Worm (Caenorhabditis elegans) whole organism, L4 larva: ENCODE results near the gene K11H3.8.
A peak's percentile ranks its signal among the peaks of the same experiment; 100 is the strongest.

Experiments used
- F10B5.3 ChIP-seq: sonication (generic microtip); optimal IDR thresholded peaks from 2 replicates; lab custom pipeline; 2016; ENCODE audit warnings: mild to moderate bottlenecking, missing genetic modification characterization, missing compliant biosample characterization
- F44E2.7 ChIP-seq: fragments of 200-800 bp; sonication (Bioruptor generic); IDR thresholded peaks from 2 replicates; pipeline ENCODE4 v2.1.2; 2022; ENCODE audit warnings: missing genetic modification characterization, missing compliant biosample characterization
- T20F7.1 ChIP-seq: fragments of 200-800 bp; sonication (Bioruptor generic); optimal IDR thresholded peaks from 2 replicates; lab custom pipeline; 2018; ENCODE audit warnings: mild to moderate bottlenecking, missing genetic modification characterization, missing compliant biosample characterization
- Y105C5A.15 ChIP-seq: fragments of 200-800 bp; sonication (Bioruptor generic); IDR thresholded peaks from 2 replicates; pipeline ENCODE4 v1.3.6; 2022; ENCODE audit warnings: missing genetic modification characterization, missing compliant biosample characterization
- Y48G9A.11 ChIP-seq: fragments of 200-800 bp; sonication (Bioruptor generic); IDR thresholded peaks from 2 replicates; pipeline ENCODE4 v1.3.6; 2022; ENCODE audit warnings: missing genetic modification reagents, missing genetic modification characterization, missing compliant biosample characterization
- ZK546.5 ChIP-seq, 2 experiments: sonication (generic microtip); optimal IDR thresholded peaks; 2 replicates each; lab custom pipeline; 2017; ENCODE audit warnings: missing biosample characterization in 2 of 2, missing genetic modification characterization in 2 of 2
- ama-1 ChIP-seq: fragments of 150-350 bp; optimal IDR thresholded peaks from 2 replicates; lab custom pipeline; 2014; ENCODE audit warnings: inconsistent platforms, mixed read lengths
- arid-1 ChIP-seq: fragments of 200-800 bp; sonication (Bioruptor generic); conservative IDR thresholded peaks from 2 replicates; pipeline ENCODE4 v1.3.6; 2022; ENCODE audit warnings: missing genetic modification reagents, missing genetic modification characterization, missing compliant biosample characterization
- attf-4 ChIP-seq: sonication (generic microtip); optimal IDR thresholded peaks from 3 replicates; lab custom pipeline; 2017; ENCODE audit warnings: missing biosample characterization, missing genetic modification characterization
- ceh-28 ChIP-seq: fragments of 150-350 bp; optimal IDR thresholded peaks from 2 replicates; lab custom pipeline; 2014; ENCODE audit warnings: missing biosample characterization, missing genetic modification reagents, missing genetic modification characterization
- ceh-32 ChIP-seq: sonication (generic microtip); optimal IDR thresholded peaks from 2 replicates; lab custom pipeline; 2016; ENCODE audit warnings: mild to moderate bottlenecking, missing genetic modification characterization, missing compliant biosample characterization; ENCODE audit not compliant: poor library complexity
- cey-2 ChIP-seq: sonication (generic microtip); optimal IDR thresholded peaks from 3 replicates; lab custom pipeline; 2017; ENCODE audit warnings: missing genetic modification characterization, mild to moderate bottlenecking, missing compliant biosample characterization, antibody characterized with exemption, borderline replicate concordance; ENCODE audit not compliant: insufficient read depth
- daf-12 ChIP-seq: fragments of 150-350 bp; optimal IDR thresholded peaks from 2 replicates; lab custom pipeline; 2014; ENCODE audit warnings: missing biosample characterization, missing genetic modification reagents, missing genetic modification characterization
- daf-19 ChIP-seq: fragments of 200-800 bp; sonication (Bioruptor generic); conservative IDR thresholded peaks from 2 replicates; pipeline ENCODE4 v1.3.6; 2022; ENCODE audit warnings: missing genetic modification characterization, missing compliant biosample characterization
- dmd-8 ChIP-seq: fragments of 200-800 bp; sonication (Bioruptor generic); IDR thresholded peaks from 2 replicates; pipeline ENCODE4 v1.3.6; 2022; ENCODE audit warnings: missing genetic modification characterization, missing compliant biosample characterization
- dmd-9 ChIP-seq: fragments of 200-800 bp; sonication (Bioruptor generic); IDR thresholded peaks from 2 replicates; pipeline ENCODE4 v1.3.6; 2022; ENCODE audit warnings: missing genetic modification reagents, missing genetic modification characterization, missing compliant biosample characterization
- duxl-1 ChIP-seq: sonication (generic microtip); optimal IDR thresholded peaks from 2 replicates; lab custom pipeline; 2016; ENCODE audit warnings: mild to moderate bottlenecking, missing genetic modification characterization, moderate library complexity, missing compliant biosample characterization; ENCODE audit not compliant: poor library complexity
- egl-27 ChIP-seq: sonication (generic microtip); optimal IDR thresholded peaks from 3 replicates; lab custom pipeline; 2017; ENCODE audit warnings: missing biosample characterization, missing genetic modification reagents, missing genetic modification characterization
- egl-43 ChIP-seq: fragments of 200-800 bp; sonication (Bioruptor generic); IDR thresholded peaks from 2 replicates; pipeline ENCODE4 v1.3.6; 2022; ENCODE audit warnings: missing genetic modification reagents, missing genetic modification characterization, missing compliant biosample characterization
- hif-1 ChIP-seq, 2 experiments: sonication (generic microtip); optimal IDR thresholded peaks; 2 replicates each; lab custom pipeline; 2016 to 2017; ENCODE audit warnings: missing compliant biosample characterization in 2 of 2, missing genetic modification characterization in 2 of 2, missing genetic modification reagents in 2 of 2, missing genotype in 2 of 2, mild to moderate bottlenecking in 1 of 2
- hlh-11 ChIP-seq: fragments of 200-800 bp; sonication (Bioruptor generic); optimal IDR thresholded peaks from 2 replicates; lab custom pipeline; 2018; ENCODE audit warnings: mild to moderate bottlenecking, missing genetic modification characterization, missing compliant biosample characterization
- lin-39 ChIP-seq: fragments of 150-350 bp; optimal IDR thresholded peaks from 2 replicates; lab custom pipeline; 2014; ENCODE audit warnings: missing biosample characterization, missing genetic modification reagents, missing genetic modification characterization
- lsy-2 ChIP-seq, 2 experiments: fragments of 150-350 bp in 1 of 2; sonication (generic microtip) in 1 of 2; optimal IDR thresholded peaks; 2 replicates each; lab custom pipeline; 2014 to 2017; ENCODE audit warnings: missing biosample characterization in 2 of 2, missing genetic modification characterization in 2 of 2
- madf-5 ChIP-seq, 2 experiments: fragments of 200-800 bp; sonication (Bioruptor generic); IDR thresholded peaks; 2 replicates each; pipeline ENCODE4 v1.3.6; 2022; ENCODE audit warnings: missing compliant biosample characterization in 2 of 2, missing genetic modification characterization in 2 of 2
- mdt-29 ChIP-seq: fragments of 200-800 bp; sonication (Bioruptor generic); IDR thresholded peaks from 2 replicates; pipeline ENCODE4 v1.3.6; 2022; ENCODE audit warnings: missing genetic modification reagents, missing genetic modification characterization, missing compliant biosample characterization
- mes-2 ChIP-seq: sonication (generic microtip); optimal IDR thresholded peaks from 2 replicates; lab custom pipeline; 2016; ENCODE audit warnings: missing genotype, mild to moderate bottlenecking, missing genetic modification characterization, missing compliant biosample characterization; ENCODE audit not compliant: poor library complexity, severe bottlenecking
- nhr-10 ChIP-seq: fragments of 150-350 bp; optimal IDR thresholded peaks from 2 replicates; lab custom pipeline; 2014; ENCODE audit warnings: missing biosample characterization, missing genetic modification characterization
- nhr-111 ChIP-seq: fragments of 200-800 bp; sonication (Bioruptor generic); optimal IDR thresholded peaks from 2 replicates; lab custom pipeline; 2018; ENCODE audit warnings: mild to moderate bottlenecking, missing genetic modification characterization, missing compliant biosample characterization
- nhr-237 ChIP-seq: sonication (generic microtip); optimal IDR thresholded peaks from 2 replicates; lab custom pipeline; 2017; ENCODE audit warnings: missing biosample characterization, missing genetic modification characterization
- nhr-28 ChIP-seq: fragments of 150-350 bp; optimal IDR thresholded peaks from 2 replicates; lab custom pipeline; 2014; ENCODE audit warnings: missing biosample characterization, missing genetic modification characterization
- nhr-41 ChIP-seq: fragments of 200-800 bp; sonication (Bioruptor generic); IDR thresholded peaks from 2 replicates; pipeline ENCODE4 v1.3.6; 2022; ENCODE audit warnings: missing genetic modification reagents, missing genetic modification characterization, missing compliant biosample characterization
- nhr-77 ChIP-seq: fragments of 150-350 bp; optimal IDR thresholded peaks from 2 replicates; lab custom pipeline; 2014; ENCODE audit warnings: missing biosample characterization, missing genetic modification characterization
- php-3 ChIP-seq: fragments of 200-800 bp; sonication (Bioruptor generic); IDR thresholded peaks from 2 replicates; pipeline ENCODE4 v1.3.6; 2022; ENCODE audit warnings: missing genetic modification reagents, missing genetic modification characterization, missing compliant biosample characterization
- pqm-1 ChIP-seq: sonication (generic microtip); optimal IDR thresholded peaks from 2 replicates; lab custom pipeline; 2017; ENCODE audit warnings: missing biosample characterization, missing genetic modification characterization
- rbr-2 ChIP-seq: sonication (generic microtip); optimal IDR thresholded peaks from 2 replicates; lab custom pipeline; 2016; ENCODE audit warnings: missing genotype, missing genetic modification characterization, missing compliant biosample characterization
- sdz-12 ChIP-seq: fragments of 200-800 bp; sonication (Bioruptor generic); optimal IDR thresholded peaks from 2 replicates; lab custom pipeline; 2018; ENCODE audit warnings: mild to moderate bottlenecking, missing genetic modification characterization, missing compliant biosample characterization
- set-16 ChIP-seq: fragments of 200-800 bp; sonication (Bioruptor generic); IDR thresholded peaks from 2 replicates; pipeline ENCODE4 v1.3.6; 2022; ENCODE audit warnings: missing genetic modification reagents, missing genetic modification characterization, missing compliant biosample characterization
- snpc-4 ChIP-seq: fragments of 150-350 bp; optimal IDR thresholded peaks from 2 replicates; lab custom pipeline; 2014; ENCODE audit warnings: missing biosample characterization, missing genetic modification characterization
- spr-1 ChIP-seq: sonication (generic microtip); optimal IDR thresholded peaks from 2 replicates; lab custom pipeline; 2016; ENCODE audit warnings: mild to moderate bottlenecking, missing genetic modification characterization, missing compliant biosample characterization
- spr-3 ChIP-seq: fragments of 200-800 bp; sonication (Bioruptor generic); optimal IDR thresholded peaks from 2 replicates; lab custom pipeline; 2018; ENCODE audit warnings: mild to moderate bottlenecking, missing genetic modification characterization, missing compliant biosample characterization
- tag-97 ChIP-seq: fragments of 200-800 bp; sonication (Bioruptor generic); IDR thresholded peaks from 2 replicates; pipeline ENCODE4 v1.3.6; 2022; ENCODE audit warnings: missing genetic modification characterization, missing compliant biosample characterization
- tra-1 ChIP-seq: fragments of 200-800 bp; sonication (Bioruptor generic); IDR thresholded peaks from 2 replicates; pipeline ENCODE4 v1.3.6; 2022; ENCODE audit warnings: missing genetic modification reagents, missing genetic modification characterization, missing compliant biosample characterization
- unc-130 ChIP-seq: sonication (generic microtip); optimal IDR thresholded peaks from 2 replicates; lab custom pipeline; 2016; ENCODE audit warnings: missing genetic modification reagents, missing genetic modification characterization, missing compliant biosample characterization
- unc-39 ChIP-seq: sonication (generic microtip); optimal IDR thresholded peaks from 2 replicates; lab custom pipeline; 2017; ENCODE audit warnings: missing biosample characterization, missing genetic modification characterization
- zag-1 ChIP-seq: fragments of 150-350 bp; optimal IDR thresholded peaks from 2 replicates; lab custom pipeline; 2014; ENCODE audit warnings: missing biosample characterization, missing genetic modification characterization
- zfp-2 ChIP-seq: sonication (generic microtip); optimal IDR thresholded peaks from 2 replicates; lab custom pipeline; 2016; ENCODE audit warnings: mild to moderate bottlenecking, missing genetic modification characterization, missing compliant biosample characterization
- zfp-3 ChIP-seq: fragments of 200-800 bp; sonication (Bioruptor generic); conservative IDR thresholded peaks from 2 replicates; pipeline ENCODE4 v1.3.6; 2022; ENCODE audit warnings: missing genetic modification reagents, missing genetic modification characterization, missing compliant biosample characterization
- zip-11 ChIP-seq: fragments of 200-800 bp; sonication (Bioruptor generic); IDR thresholded peaks from 2 replicates; pipeline ENCODE4 v1.3.6; 2022; ENCODE audit warnings: missing genetic modification characterization, missing compliant biosample characterization
- zip-2 ChIP-seq: fragments of 150-350 bp; optimal IDR thresholded peaks from 2 replicates; lab custom pipeline; 2014; ENCODE audit warnings: missing biosample characterization, missing genetic modification characterization
- ztf-7 ChIP-seq: fragments of 150-350 bp; optimal IDR thresholded peaks from 2 replicates; lab custom pipeline; 2014; ENCODE audit warnings: missing biosample characterization, missing genetic modification characterization

The K11H3.8 gene

DNA sequence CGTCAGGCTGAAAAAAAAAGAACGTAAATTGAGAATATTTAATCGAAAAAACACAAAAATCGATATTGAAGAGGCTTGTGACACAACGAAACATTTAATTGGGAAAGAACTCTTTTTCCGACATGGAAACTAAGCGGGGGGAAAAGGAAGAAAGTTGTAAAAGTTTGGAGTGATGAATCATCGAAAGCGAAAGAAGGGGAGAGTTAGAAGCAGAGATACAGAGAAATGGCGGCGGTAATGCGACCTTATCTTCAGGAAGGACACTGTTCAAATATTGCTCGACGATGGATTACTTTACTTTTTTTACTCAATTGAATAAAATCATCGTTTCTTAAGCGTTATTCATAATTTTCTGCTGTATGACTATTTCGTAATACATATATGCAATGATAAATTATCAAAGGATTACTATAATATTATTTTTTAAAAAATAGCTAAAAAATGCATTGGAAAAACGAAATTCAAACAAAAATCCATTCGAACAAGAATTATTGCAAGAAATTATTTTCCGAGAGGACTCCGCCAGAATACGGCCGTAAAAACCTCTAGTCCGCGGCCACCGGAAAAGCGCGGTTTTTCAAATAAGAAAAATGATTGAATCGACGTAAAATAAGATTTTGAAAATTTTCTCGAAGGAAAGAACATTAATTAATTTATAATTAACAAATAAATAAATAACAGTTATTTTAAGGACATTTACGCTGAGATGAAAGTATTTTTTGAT, 33.0 kb downstream of the K11H3.8 start, which contains the start of gene dhhc-4 (continued):
- TF ChIP-seq madf-5 (GFP tag; IDR thresholded peaks at IDR 0.05; lab: Robert Waterston, UW) (no peak; a peak in 1 of 4 replicates), daf-12 (tag; lab: Kevin White, UChicago) (no peak), lin-39 (tag; lab: Kevin White, UChicago) (no peak), dmd-9 (GFP tag; lab: Robert Waterston, UW) (peak; percentile 79), nhr-10 (tag; lab: Kevin White, UChicago) (no peak), nhr-77 (tag; lab: Kevin White, UChicago) (no peak), Y48G9A.11 (GFP tag; lab: Robert Waterston, UW) (peak; percentile 54; the same call in 1 of the 2 replicates), arid-1 (GFP tag; lab: Robert Waterston, UW) (no peak), zip-2 (tag; lab: Kevin White, UChicago) (no peak), attf-4 (tag; lab: Kevin White, UChicago) (no peak), spr-1 (no peak), T20F7.1 (GFP tag; lab: Kevin White, UChicago) (peak; percentile 11), nhr-28 (tag; lab: Kevin White, UChicago) (no peak), rbr-2 (tag; lab: Kevin White, UChicago) (peak; percentile 51), ceh-28 (tag; lab: Kevin White, UChicago) (no peak), ZK546.5 (tag; optimal IDR thresholded peaks at IDR 0.05; lab: Kevin White, UChicago) (no peak), zfp-3 (0 out of 2 replicates have a peak, but pooled peaks have one; percentile 22), ceh-32 (tag; lab: Kevin White, UChicago) (peak; percentile 19), lsy-2 (tag; optimal IDR thresholded peaks at IDR 0.05; lab: Kevin White, UChicago) (peak in 1 of 2 experiments; percentile 71), tra-1 (GFP tag; lab: Robert Waterston, UW) (no peak), egl-43 (no peak), Y105C5A.15 (GFP tag; lab: Robert Waterston, UW) (no peak), ztf-7 (tag; lab: Kevin White, UChicago) (no peak), zag-1 (no peak), nhr-41 (GFP tag; lab: Robert Waterston, UW) (no peak), pqm-1 (tag; lab: Kevin White, UChicago) (peak; percentile 5), duxl-1 (tag; lab: Kevin White, UChicago) (peak; percentile 39), cey-2 (no peak), nhr-111 (no peak), snpc-4 (tag; lab: Kevin White, UChicago) (no peak), daf-19 (GFP tag; lab: Robert Waterston, UW) (0 out of 2 replicates have a peak, but pooled peaks have one; percentile 14), nhr-237 (tag; lab: Kevin White, UChicago) (no peak), php-3 (GFP tag; lab: Robert Waterston, UW) (no peak; the same call in 1 of the 2 replicates), hif-1 (tag; optimal IDR thresholded peaks at IDR 0.05; lab: Kevin White, UChicago) (peak in 1 of 2 experiments; percentile 91), unc-130 (peak; percentile 89), F44E2.7 (GFP tag; lab: Robert Waterston, UW) (no peak), zip-11 (GFP tag; lab: Robert Waterston, UW) (no peak), sdz-12 (GFP tag; lab: Kevin White, UChicago) (peak; percentile 54), ama-1 (lab: Kevin White, UChicago) (no peak), unc-39 (tag; lab: Kevin White, UChicago) (no peak), mdt-29 (no peak), set-16 (GFP tag; lab: Robert Waterston, UW) (no peak), dmd-8 (GFP tag; lab: Robert Waterston, UW) (no peak), zfp-2 (tag; lab: Kevin White, UChicago) (no peak), tag-97 (GFP tag; lab: Robert Waterston, UW) (0 out of 2 replicates have a peak, but pooled peaks have one; percentile 58), spr-3 (GFP tag; lab: Kevin White, UChicago) (no peak), mes-2 (peak; percentile 99), F10B5.3 (tag; lab: Kevin White, UChicago) (peak; percentile 5), hlh-11 (tag; lab: Kevin White, UChicago) (no peak), egl-27 (tag; lab: Kevin White, UChicago) (no peak)
